Fruit fly (Drosophila melanogaster): ENCODE results near the gene CG8086.

DNA sequence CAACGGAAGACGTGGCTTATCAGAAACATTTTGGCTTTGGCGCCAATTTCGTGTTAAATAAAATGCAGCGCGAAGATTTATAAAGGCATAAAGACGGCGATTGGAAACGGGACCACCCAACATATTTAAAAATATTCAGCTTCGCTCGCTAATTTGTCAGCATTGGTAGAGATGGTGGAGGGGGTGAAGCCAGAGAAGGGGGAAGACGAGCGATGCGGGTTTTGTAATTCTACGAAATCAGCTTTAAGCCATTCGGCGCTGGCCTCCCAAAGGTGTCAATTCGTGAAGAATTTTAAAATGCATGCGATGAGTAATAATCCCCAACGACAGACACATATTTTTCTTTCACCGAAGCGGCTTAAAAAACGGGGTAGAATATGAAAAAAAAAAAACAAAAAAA lies 36.7 kb upstream of the CG8086 start:
- TF ChIP-seq CG8478 (optimal IDR thresholded peaks at IDR 0.05): no peak
- no peak for TF ChIP-seq CTCF (optimal IDR thresholded peaks at IDR 0.05)
